Worm (Caenorhabditis elegans) whole organism, midembryonic: Measurements from ENCODE around the gene F02D10.2.

Source experiments
- T22C8.4 ChIP-seq: fragments of 200-800 bp; sonication (Bioruptor generic); IDR thresholded peaks from 2 replicates; pipeline ENCODE4 v1.3.6; 2022; ENCODE audit warnings: missing genetic modification characterization, missing compliant biosample characterization
- cog-1 ChIP-seq: sonication (generic microtip); optimal IDR thresholded peaks from 2 replicates; lab custom pipeline; 2016; ENCODE audit warnings: missing genetic modification characterization, missing compliant biosample characterization
- flt-1 ChIP-seq: fragments of 200-800 bp; sonication (Bioruptor generic); IDR thresholded peaks from 2 replicates; pipeline ENCODE4 v1.3.6; 2022; ENCODE audit warnings: missing genetic modification characterization, missing compliant biosample characterization
- ref-1 ChIP-seq: fragments of 200-800 bp; sonication (Bioruptor generic); conservative IDR thresholded peaks from 2 replicates; pipeline ENCODE4 v1.3.6; 2022; ENCODE audit warnings: missing genetic modification reagents, missing genetic modification characterization, missing compliant biosample characterization

- no peak for TF ChIP-seq T22C8.4 (GFP tag; lab: Robert Waterston, UW)
- no peak for TF ChIP-seq flt-1 (GFP tag; lab: Robert Waterston, UW)
- no peak for TF ChIP-seq cog-1 (tag; lab: Kevin White, UChicago)
- TF ChIP-seq ref-1 (GFP tag; lab: Robert Waterston, UW), result no peak
Measured at ce11 chrX:13477356-13477755, 13.7 kb upstream of the F02D10.2 start, which contains the start of gene efn-3.
